Fruit fly (Drosophila melanogaster) whole organism, prepupa: ENCODE measurements around the gene Snmp2.

ENCODE experiments used
- Blimp-1 ChIP-seq: fragments of 200-800 bp; sonication (Bioruptor generic); optimal IDR thresholded peaks from 3 replicates; lab custom pipeline; 2017; ENCODE audit warnings: missing biosample characterization, missing genetic modification characterization, mild to moderate bottlenecking, moderate library complexity, missing genetic modification reagents
- CG10631 ChIP-seq: fragments of 200-800 bp; sonication (Bioruptor generic); optimal IDR thresholded peaks from 2 replicates; lab custom pipeline; 2016; ENCODE audit warnings: missing biosample characterization, missing genetic modification characterization
- CG10669 ChIP-seq: fragments of 200-800 bp; sonication (Bioruptor generic); optimal IDR thresholded peaks from 3 replicates; lab custom pipeline; 2018; ENCODE audit warnings: missing biosample characterization, mild to moderate bottlenecking, missing genetic modification characterization, moderate library complexity
- CG11294 ChIP-seq: fragments of 200-800 bp; sonication (Bioruptor generic); IDR thresholded peaks from 2 replicates; pipeline ENCODE4 v1.3.6; 2022; ENCODE audit warnings: missing biosample characterization, missing genetic modification characterization
- CG11762 ChIP-seq: fragments of 200-800 bp; sonication (Bioruptor generic); optimal IDR thresholded peaks from 3 replicates; lab custom pipeline; 2016; ENCODE audit warnings: missing biosample characterization, missing genetic modification characterization; ENCODE audit not compliant: insufficient read depth
- CG11902 ChIP-seq: fragments of 200-800 bp; sonication (Bioruptor generic); optimal IDR thresholded peaks from 3 replicates; lab custom pipeline; 2016; ENCODE audit warnings: missing biosample characterization, missing genetic modification characterization
- CG15336 ChIP-seq: fragments of 200-800 bp; sonication (Bioruptor generic); IDR thresholded peaks from 2 replicates; pipeline ENCODE4 v1.3.6; 2022; ENCODE audit warnings: missing biosample characterization, missing genetic modification characterization
- CG1621 ChIP-seq: fragments of 200-800 bp; sonication (Bioruptor generic); optimal IDR thresholded peaks from 3 replicates; lab custom pipeline; 2018; ENCODE audit warnings: missing biosample characterization, mild to moderate bottlenecking, missing genetic modification characterization
- CG16779 ChIP-seq: fragments of 200-800 bp; sonication (Bioruptor generic); optimal IDR thresholded peaks from 3 replicates; lab custom pipeline; 2017; ENCODE audit warnings: missing biosample characterization, mild to moderate bottlenecking, missing genetic modification characterization
- CG3032 ChIP-seq: fragments of 200-800 bp; optimal IDR thresholded peaks from 2 replicates; lab custom pipeline; 2019; ENCODE audit warnings: missing biosample characterization, mild to moderate bottlenecking, missing genetic modification characterization, moderate library complexity
- CG31627 ChIP-seq: fragments of 200-800 bp; sonication (Bioruptor generic); optimal IDR thresholded peaks from 3 replicates; lab custom pipeline; 2016; ENCODE audit warnings: missing biosample characterization, missing genetic modification characterization
- CG32006 ChIP-seq: fragments of 200-800 bp; sonication (Bioruptor generic); optimal IDR thresholded peaks from 3 replicates; lab custom pipeline; 2017; ENCODE audit warnings: missing biosample characterization, mild to moderate bottlenecking, missing genetic modification characterization
- CG34406 ChIP-seq: fragments of 200-800 bp; sonication (Bioruptor generic); optimal IDR thresholded peaks from 3 replicates; lab custom pipeline; 2016; ENCODE audit warnings: missing biosample characterization, missing genetic modification characterization
- CG3919 ChIP-seq: fragments of 200-800 bp; sonication (Bioruptor generic); optimal IDR thresholded peaks from 3 replicates; lab custom pipeline; 2016; ENCODE audit warnings: missing biosample characterization, missing genetic modification characterization
- CG6163 ChIP-seq: fragments of 200-800 bp; sonication (Bioruptor generic); IDR thresholded peaks from 3 replicates; pipeline ENCODE4 v1.3.6; 2022; ENCODE audit warnings: missing biosample characterization, missing genetic modification characterization
- CG6808 ChIP-seq: fragments of 200-800 bp; sonication (Bioruptor generic); optimal IDR thresholded peaks from 3 replicates; lab custom pipeline; 2017; ENCODE audit warnings: missing biosample characterization, missing genetic modification characterization, mild to moderate bottlenecking, moderate library complexity, missing genetic modification reagents
- CG6854 ChIP-seq: fragments of 200-800 bp; sonication (Bioruptor generic); optimal IDR thresholded peaks from 2 replicates; lab custom pipeline; 2017; ENCODE audit warnings: missing biosample characterization, mild to moderate bottlenecking, missing genetic modification characterization
- CG7368 ChIP-seq: fragments of 200-800 bp; sonication (Bioruptor generic); optimal IDR thresholded peaks from 3 replicates; lab custom pipeline; 2016; ENCODE audit warnings: missing biosample characterization, missing genetic modification characterization
- CG8119 ChIP-seq: fragments of 200-800 bp; sonication (Bioruptor generic); IDR thresholded peaks from 3 replicates; pipeline ENCODE4 v1.3.6; 2022; ENCODE audit warnings: missing biosample characterization, missing genetic modification characterization
- CG8319 ChIP-seq: fragments of 200-800 bp; sonication (Bioruptor generic); optimal IDR thresholded peaks from 3 replicates; lab custom pipeline; 2016; ENCODE audit warnings: missing biosample characterization, missing genetic modification characterization
- CG8632 ChIP-seq: fragments of 200-800 bp; sonication (Bioruptor generic); optimal IDR thresholded peaks from 3 replicates; lab custom pipeline; 2016; ENCODE audit warnings: missing biosample characterization, missing genetic modification characterization
- CG9139 ChIP-seq: fragments of 200-800 bp; sonication (Bioruptor generic); optimal IDR thresholded peaks from 3 replicates; lab custom pipeline; 2017; ENCODE audit warnings: missing biosample characterization, mild to moderate bottlenecking, missing genetic modification characterization
- Eip78C ChIP-seq: fragments of 200-800 bp; sonication (Bioruptor generic); peaks from one replicate; lab custom pipeline; 2016; ENCODE audit warnings: missing biosample characterization, missing genetic modification characterization
- Eip93F ChIP-seq: fragments of 200-800 bp; sonication (Bioruptor generic); optimal IDR thresholded peaks from 2 replicates; lab custom pipeline; 2016; ENCODE audit warnings: missing biosample characterization, mild to moderate bottlenecking, missing genetic modification characterization
- Ets96B ChIP-seq: fragments of 200-800 bp; optimal IDR thresholded peaks from 2 replicates; lab custom pipeline; 2019; ENCODE audit warnings: missing biosample characterization, mild to moderate bottlenecking, missing genetic modification characterization, moderate library complexity
- Gug ChIP-seq: fragments of 200-800 bp; sonication (Bioruptor generic); IDR thresholded peaks from 2 replicates; pipeline ENCODE4 v1.3.6; 2022; ENCODE audit warnings: missing biosample characterization, missing genetic modification characterization
- Hr38 ChIP-seq: sonication (Bioruptor generic); optimal IDR thresholded peaks from 2 replicates; lab custom pipeline; 2016; ENCODE audit warnings: missing biosample characterization, missing genetic modification characterization
- Hr4 ChIP-seq: fragments of 200-800 bp; sonication (Bioruptor generic); optimal IDR thresholded peaks from 3 replicates; lab custom pipeline; 2016; ENCODE audit warnings: missing biosample characterization, missing genetic modification characterization
- Lpt ChIP-seq: fragments of 200-800 bp; sonication (Bioruptor generic); optimal IDR thresholded peaks from 3 replicates; lab custom pipeline; 2016; ENCODE audit warnings: missing biosample characterization, missing genetic modification characterization
- Met ChIP-seq: fragments of 200-800 bp; sonication (Bioruptor generic); optimal IDR thresholded peaks from 3 replicates; lab custom pipeline; 2016; ENCODE audit warnings: missing biosample characterization, missing genetic modification characterization
- OdsH ChIP-seq: fragments of 200-800 bp; sonication (Bioruptor generic); optimal IDR thresholded peaks from 3 replicates; lab custom pipeline; 2016; ENCODE audit warnings: missing biosample characterization, missing genetic modification characterization
- achi ChIP-seq: fragments of 200-800 bp; sonication (Bioruptor generic); optimal IDR thresholded peaks from 3 replicates; lab custom pipeline; 2016; ENCODE audit warnings: missing biosample characterization, missing genetic modification characterization
- cyc ChIP-seq: fragments of 200-800 bp; sonication (Bioruptor generic); optimal IDR thresholded peaks from 3 replicates; lab custom pipeline; 2016; ENCODE audit warnings: missing biosample characterization, missing genetic modification characterization
- dac ChIP-seq: fragments of 200-800 bp; sonication (Bioruptor generic); optimal IDR thresholded peaks from 2 replicates; lab custom pipeline; 2017; ENCODE audit warnings: missing biosample characterization, mild to moderate bottlenecking, missing genetic modification characterization
- eg ChIP-seq: fragments of 200-800 bp; sonication (Bioruptor generic); IDR thresholded peaks from 3 replicates; pipeline ENCODE4 v1.3.6; 2022; ENCODE audit warnings: missing biosample characterization, missing genetic modification characterization
- esn ChIP-seq: fragments of 200-800 bp; sonication (Bioruptor generic); optimal IDR thresholded peaks from 2 replicates; lab custom pipeline; 2016; ENCODE audit warnings: missing biosample characterization, mild to moderate bottlenecking, missing genetic modification characterization, moderate library complexity
- fd85E ChIP-seq: fragments of 200-800 bp; sonication (Bioruptor generic); optimal IDR thresholded peaks from 3 replicates; lab custom pipeline; 2016; ENCODE audit warnings: missing biosample characterization, missing genetic modification characterization
- fkh ChIP-seq: fragments of 200-800 bp; sonication (Bioruptor generic); optimal IDR thresholded peaks from 3 replicates; lab custom pipeline; 2017; ENCODE audit warnings: missing biosample characterization, mild to moderate bottlenecking, missing genetic modification characterization, moderate library complexity
- lz ChIP-seq: fragments of 200-800 bp; sonication (Bioruptor generic); optimal IDR thresholded peaks from 3 replicates; lab custom pipeline; 2016; ENCODE audit warnings: missing biosample characterization, missing genetic modification characterization
- pdm3 ChIP-seq: fragments of 200-800 bp; sonication (Bioruptor generic); optimal IDR thresholded peaks from 3 replicates; lab custom pipeline; 2016; ENCODE audit warnings: missing biosample characterization, missing genetic modification characterization
- salr ChIP-seq, 2 experiments: fragments of 200-800 bp; sonication (Bioruptor generic); optimal IDR thresholded peaks; 3 replicates each; lab custom pipeline; 2016 to 2018; ENCODE audit warnings: missing biosample characterization in 2 of 2, missing genetic modification characterization in 2 of 2, mild to moderate bottlenecking in 1 of 2
- spab ChIP-seq: fragments of 200-800 bp; sonication (Bioruptor generic); optimal IDR thresholded peaks from 2 replicates; lab custom pipeline; 2017; ENCODE audit warnings: missing biosample characterization, mild to moderate bottlenecking, missing genetic modification characterization, missing genetic modification reagents
- svp ChIP-seq: fragments of 200-800 bp; sonication (Bioruptor generic); peaks from one replicate; lab custom pipeline; 2016; ENCODE audit warnings: missing biosample characterization, missing genetic modification characterization
- topi ChIP-seq: fragments of 200-800 bp; sonication (Bioruptor generic); optimal IDR thresholded peaks from 3 replicates; lab custom pipeline; 2016; ENCODE audit warnings: missing biosample characterization, missing genetic modification characterization
- vri ChIP-seq: fragments of 200-800 bp; sonication (Bioruptor generic); optimal IDR thresholded peaks from 3 replicates; lab custom pipeline; 2016; ENCODE audit warnings: missing biosample characterization, mild to moderate bottlenecking, missing genetic modification characterization

The Snmp2 gene

DNA sequence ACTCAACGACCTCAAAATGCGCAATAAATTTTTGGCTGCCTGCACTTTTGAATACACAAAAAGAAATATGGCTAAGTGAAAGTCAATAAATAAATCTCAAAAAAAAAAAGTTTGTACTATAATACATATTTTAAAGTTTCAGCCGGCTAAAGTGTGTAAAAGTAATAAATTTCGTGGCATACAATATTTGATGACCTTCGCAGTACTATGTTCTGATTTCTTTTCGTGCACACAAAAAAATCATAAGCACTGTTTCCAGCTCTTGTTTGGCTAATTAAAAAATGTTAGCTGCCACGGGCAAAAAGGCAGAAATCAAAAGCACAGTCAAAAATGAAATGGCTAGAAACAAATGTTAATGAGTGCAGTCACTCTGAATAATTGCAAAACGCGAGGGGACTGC is 49.4 kb upstream of the Snmp2 start (continued):
- TF ChIP-seq CG8319 (peak; percentile 23), achi (GFP tag; lab: Kevin White, UChicago) (peak; percentile 47), CG34406 (peak; percentile 41), CG10669 (GFP tag; lab: Kevin White, UChicago) (no peak), CG11762 (peak; percentile 0), CG11294 (no peak), CG31627 (GFP tag; lab: Kevin White, UChicago) (peak; percentile 87), svp (GFP tag; lab: Kevin White, UChicago) (no peak), CG8632 (GFP tag; lab: Kevin White, UChicago) (no peak), vri (GFP tag; lab: Kevin White, UChicago) (peak; percentile 88), Blimp-1 (GFP tag; lab: Kevin White, UChicago) (peak; percentile 77), eg (GFP tag; lab: Robert Waterston, UW) (0 out of 3 replicates have a peak, but pooled peaks have one; percentile 39)

- TF ChIP-seq eg (GFP tag; lab: Robert Waterston, UW) (peak; percentile 31; the same call in 1 of the 3 replicates), CG11294 (no peak), Gug (no peak), CG10631 (no peak), svp (GFP tag; lab: Kevin White, UChicago) (no peak), pdm3 (no peak), CG6163 (GFP tag; lab: Robert Waterston, UW) (no peak; the same call in 2 of the 3 replicates), CG16779 (no peak), CG6854 (GFP tag; lab: Kevin White, UChicago) (no peak), CG15336 (GFP tag; lab: Robert Waterston, UW) (peak; percentile 36; the same call in 1 of the 2 replicates), CG8119 (GFP tag; lab: Robert Waterston, UW) (no peak), Hr4 (GFP tag; lab: Kevin White, UChicago) (no peak), topi (GFP tag; lab: Kevin White, UChicago) (no peak), dac (GFP tag; lab: Kevin White, UChicago) (no peak), CG31627 (GFP tag; lab: Kevin White, UChicago) (no peak)
These were observed 47.4 kb upstream of the Snmp2 start for dm6 chr3L:7790224-7790623.

dm6 chr3L:7787788-7788406 is 45.1 kb upstream of the Snmp2 start:
- no peak for TF ChIP-seq lz (GFP tag; lab: Kevin White, UChicago)
- TF ChIP-seq CG34406, result no peak
- TF ChIP-seq CG11294, result no peak
- TF ChIP-seq topi (GFP tag; lab: Kevin White, UChicago), result no peak
- no peak for TF ChIP-seq CG32006 (GFP tag; lab: Kevin White, UChicago)
- no peak for TF ChIP-seq CG6808 (GFP tag; lab: Kevin White, UChicago)
- no peak for TF ChIP-seq CG31627 (GFP tag; lab: Kevin White, UChicago)
- TF ChIP-seq esn (GFP tag; lab: Kevin White, UChicago), result no peak
- no peak for TF ChIP-seq dac (GFP tag; lab: Kevin White, UChicago)
- TF ChIP-seq CG8119 (GFP tag; lab: Robert Waterston, UW), result peak; percentile 23; the same call in 1 of the 3 replicates
- TF ChIP-seq salr (GFP tag; optimal IDR thresholded peaks at IDR 0.05; lab: Kevin White, UChicago), result no peak
- peak; percentile 41; the same call in 1 of the 3 replicates for TF ChIP-seq eg (GFP tag; lab: Robert Waterston, UW)
- TF ChIP-seq CG9139, result no peak
- TF ChIP-seq Hr38 (GFP tag; lab: Kevin White, UChicago), result no peak
- no peak for TF ChIP-seq CG3919 (GFP tag; lab: Kevin White, UChicago)
- TF ChIP-seq CG6854 (GFP tag; lab: Kevin White, UChicago), result no peak
- TF ChIP-seq svp (GFP tag; lab: Kevin White, UChicago), result no peak
- TF ChIP-seq CG8319, result no peak
- no peak for TF ChIP-seq Blimp-1 (GFP tag; lab: Kevin White, UChicago)
- no peak for TF ChIP-seq CG7368
- no peak for TF ChIP-seq OdsH (GFP tag; lab: Kevin White, UChicago)
- TF ChIP-seq fkh (GFP tag; lab: Kevin White, UChicago), result no peak
- TF ChIP-seq spab (GFP tag; lab: Kevin White, UChicago), result no peak
- TF ChIP-seq fd85E, result no peak
- peak; percentile 31; the same call in 1 of the 3 replicates for TF ChIP-seq CG6163 (GFP tag; lab: Robert Waterston, UW)
- TF ChIP-seq Hr4 (GFP tag; lab: Kevin White, UChicago), result no peak
- TF ChIP-seq Lpt (GFP tag; lab: Kevin White, UChicago), result no peak
- no peak for TF ChIP-seq Met
- TF ChIP-seq achi (GFP tag; lab: Kevin White, UChicago), result no peak
- no peak for TF ChIP-seq Eip93F
- TF ChIP-seq CG3032 (tag; lab: Kevin White, UChicago), result no peak
- no peak for TF ChIP-seq CG11902 (GFP tag; lab: Kevin White, UChicago)
- no peak for TF ChIP-seq CG1621 (tag; lab: Kevin White, UChicago)
- peak; percentile 41 for TF ChIP-seq vri (GFP tag; lab: Kevin White, UChicago)
- no peak for TF ChIP-seq Ets96B (tag; lab: Kevin White, UChicago)
- peak; percentile 3 for TF ChIP-seq Eip78C (GFP tag; lab: Kevin White, UChicago)
- TF ChIP-seq cyc (GFP tag; lab: Kevin White, UChicago), result no peak
